Fruit fly (Drosophila melanogaster) whole organism, embryonic: ENCODE data around the gene Cep97.

ENCODE experiments used
- CG10147 ChIP-seq: fragments of 200-800 bp; sonication (Bioruptor generic); optimal IDR thresholded peaks from 2 replicates; lab custom pipeline; 2019; ENCODE audit warnings: missing biosample characterization, mild to moderate bottlenecking, missing genetic modification characterization, moderate library complexity
- CG12299 ChIP-seq: fragments of 200-800 bp; sonication (Bioruptor generic); optimal IDR thresholded peaks from 2 replicates; lab custom pipeline; 2018; ENCODE audit warnings: missing biosample characterization, mild to moderate bottlenecking, missing genetic modification characterization
- CG12769 ChIP-seq: fragments of 200-800 bp; sonication (Bioruptor generic); optimal IDR thresholded peaks from 2 replicates; lab custom pipeline; 2019; ENCODE audit warnings: missing biosample characterization, mild to moderate bottlenecking, missing genetic modification characterization, moderate library complexity
- CG14014 ChIP-seq: fragments of 200-800 bp; sonication (Bioruptor generic); IDR thresholded peaks from 2 replicates; pipeline ENCODE4 v1.3.6; 2022; ENCODE audit warnings: missing biosample characterization, missing genetic modification characterization
- CG1792 ChIP-seq: fragments of 200-800 bp; sonication (Bioruptor generic); optimal IDR thresholded peaks from 2 replicates; lab custom pipeline; 2016; ENCODE audit warnings: missing biosample characterization, missing genetic modification characterization
- CG31224 ChIP-seq: fragments of 200-800 bp; sonication (Bioruptor generic); IDR thresholded peaks from 2 replicates; pipeline ENCODE4 v1.3.6; 2022; ENCODE audit warnings: missing biosample characterization, missing genetic modification characterization
- CG6683 ChIP-seq: fragments of 200-800 bp; sonication (Bioruptor generic); optimal IDR thresholded peaks from 2 replicates; lab custom pipeline; 2017; ENCODE audit warnings: missing biosample characterization, mild to moderate bottlenecking, missing genetic modification characterization, missing genetic modification reagents
- Ravus ChIP-seq: fragments of 200-800 bp; sonication (Bioruptor generic); IDR thresholded peaks from 2 replicates; pipeline ENCODE4 v1.3.6; 2022; ENCODE audit warnings: missing biosample characterization, missing genetic modification characterization
- al ChIP-seq: fragments of 200-800 bp; sonication (Bioruptor generic); IDR thresholded peaks from 2 replicates; pipeline ENCODE4 v1.3.6; 2022; ENCODE audit warnings: missing biosample characterization, missing genetic modification characterization
- inv ChIP-seq: fragments of 200-800 bp; sonication (Bioruptor generic); IDR thresholded peaks from 2 replicates; pipeline ENCODE4 v1.3.6; 2022; ENCODE audit warnings: missing biosample characterization, missing genetic modification characterization; ENCODE audit not compliant: partially characterized antibody
- klu ChIP-seq: fragments of 200-800 bp; sonication (Bioruptor generic); IDR thresholded peaks from 2 replicates; pipeline ENCODE4 v1.3.6; 2022; ENCODE audit warnings: missing biosample characterization, missing genetic modification characterization
- slbo ChIP-seq: fragments of 200-800 bp; sonication (Bioruptor generic); IDR thresholded peaks from 2 replicates; pipeline ENCODE4 v1.3.6; 2022; ENCODE audit warnings: missing biosample characterization, missing genetic modification characterization
- trem ChIP-seq: fragments of 200-800 bp; optimal IDR thresholded peaks from 3 replicates; lab custom pipeline; 2019; ENCODE audit warnings: missing biosample characterization, mild to moderate bottlenecking, missing genetic modification characterization, moderate library complexity

DNA sequence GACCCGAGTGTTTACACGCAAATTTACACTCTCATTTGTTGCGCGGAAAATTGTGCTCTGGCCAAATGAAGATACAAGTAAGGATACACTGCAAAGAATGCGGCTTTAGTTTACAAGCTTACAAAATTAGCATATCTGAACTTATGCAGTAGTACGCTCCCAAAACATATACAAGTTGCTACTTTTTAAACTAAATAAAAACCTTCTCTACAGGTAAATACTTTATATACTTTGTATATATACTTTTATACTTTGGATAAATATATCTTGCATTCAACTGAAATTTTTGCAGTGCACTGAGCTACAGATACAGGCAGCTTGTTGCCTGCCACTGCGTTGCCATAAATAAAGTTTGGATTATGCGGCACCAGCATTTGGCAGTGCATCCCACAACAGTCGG lies 19.6 kb upstream of the Cep97 start:
- TF ChIP-seq CG10147 (GFP tag; lab: Kevin White, UChicago) (no peak), al (GFP tag; lab: Robert Waterston, UW) (no peak), CG6683 (GFP tag; lab: Kevin White, UChicago) (no peak), CG14014 (no peak), Ravus (GFP tag; lab: Robert Waterston, UW) (no peak), CG12769 (tag; lab: Kevin White, UChicago) (no peak), inv (GFP tag; lab: Robert Waterston, UW) (no peak), trem (tag; lab: Kevin White, UChicago) (no peak), klu (GFP tag; lab: Robert Waterston, UW) (no peak), CG12299 (no peak), CG1792 (no peak), CG31224 (GFP tag; lab: Robert Waterston, UW) (no peak), slbo (GFP tag; lab: Robert Waterston, UW) (no peak)
